Fruit fly (Drosophila melanogaster) whole organism, adult: ENCODE data around the gene Calr.

ENCODE experiments used
- CG12768 ChIP-seq: fragments of 200-800 bp; sonication (Bioruptor generic); optimal IDR thresholded peaks from 2 replicates; lab custom pipeline; 2017; ENCODE audit warnings: missing biosample characterization, missing genetic modification characterization, mild to moderate bottlenecking, moderate library complexity, missing genetic modification reagents
- CG1620 ChIP-seq: fragments of 200-800 bp; sonication (Bioruptor generic); optimal IDR thresholded peaks from 2 replicates; lab custom pipeline; 2016; ENCODE audit warnings: missing biosample characterization, missing genetic modification characterization
- CG33017 ChIP-seq: fragments of 200-800 bp; sonication (Bioruptor generic); optimal IDR thresholded peaks from 2 replicates; lab custom pipeline; 2018; ENCODE audit warnings: missing biosample characterization, mild to moderate bottlenecking, missing genetic modification characterization, moderate library complexity
- CG5204 ChIP-seq: fragments of 200-800 bp; sonication (Bioruptor generic); optimal IDR thresholded peaks from 2 replicates; lab custom pipeline; 2016; ENCODE audit warnings: missing biosample characterization, missing genetic modification characterization
- CG7045 ChIP-seq: fragments of 200-800 bp; sonication (Bioruptor generic); optimal IDR thresholded peaks from 2 replicates; lab custom pipeline; 2017; ENCODE audit warnings: missing biosample characterization, mild to moderate bottlenecking, missing genetic modification characterization
- CG7101 ChIP-seq: fragments of 200-800 bp; sonication (Bioruptor generic); optimal IDR thresholded peaks from 2 replicates; lab custom pipeline; 2018; ENCODE audit warnings: missing biosample characterization, mild to moderate bottlenecking, missing genetic modification characterization, moderate library complexity
- Clk ChIP-seq: fragments of 200-800 bp; sonication (Bioruptor generic); optimal IDR thresholded peaks from 2 replicates; lab custom pipeline; 2017; ENCODE audit warnings: missing biosample characterization, missing genetic modification characterization
- Crg-1 ChIP-seq: fragments of 200-800 bp; sonication (Bioruptor generic); optimal IDR thresholded peaks from 2 replicates; lab custom pipeline; 2016; ENCODE audit warnings: missing biosample characterization, missing genetic modification characterization
- Mnt ChIP-seq: fragments of 200-800 bp; sonication (Bioruptor generic); optimal IDR thresholded peaks from 2 replicates; lab custom pipeline; 2016; ENCODE audit warnings: missing biosample characterization, mild to moderate bottlenecking, missing genetic modification characterization
- cic ChIP-seq: fragments of 200-800 bp; sonication (Bioruptor generic); optimal IDR thresholded peaks from 2 replicates; lab custom pipeline; 2017; ENCODE audit warnings: missing biosample characterization, mild to moderate bottlenecking, missing genetic modification characterization, moderate library complexity
- cnc ChIP-seq, 2 experiments: fragments of >200 bp; optimal IDR thresholded peaks; 2 replicates each; lab custom pipeline; 2017
- kay ChIP-seq: fragments of 200-800 bp; sonication (Bioruptor generic); peaks from one replicate; lab custom pipeline; 2016; ENCODE audit warnings: missing biosample characterization, missing genetic modification characterization, borderline replicate concordance
- ovo ChIP-seq: fragments of 200-800 bp; sonication (Bioruptor generic); optimal IDR thresholded peaks from 2 replicates; lab custom pipeline; 2016; ENCODE audit warnings: missing biosample characterization, missing genetic modification characterization
- pad ChIP-seq: fragments of 200-800 bp; sonication (Bioruptor generic); optimal IDR thresholded peaks from 3 replicates; lab custom pipeline; 2017; ENCODE audit warnings: missing biosample characterization, missing genetic modification characterization, mild to moderate bottlenecking, moderate library complexity, missing genetic modification reagents

DNA sequence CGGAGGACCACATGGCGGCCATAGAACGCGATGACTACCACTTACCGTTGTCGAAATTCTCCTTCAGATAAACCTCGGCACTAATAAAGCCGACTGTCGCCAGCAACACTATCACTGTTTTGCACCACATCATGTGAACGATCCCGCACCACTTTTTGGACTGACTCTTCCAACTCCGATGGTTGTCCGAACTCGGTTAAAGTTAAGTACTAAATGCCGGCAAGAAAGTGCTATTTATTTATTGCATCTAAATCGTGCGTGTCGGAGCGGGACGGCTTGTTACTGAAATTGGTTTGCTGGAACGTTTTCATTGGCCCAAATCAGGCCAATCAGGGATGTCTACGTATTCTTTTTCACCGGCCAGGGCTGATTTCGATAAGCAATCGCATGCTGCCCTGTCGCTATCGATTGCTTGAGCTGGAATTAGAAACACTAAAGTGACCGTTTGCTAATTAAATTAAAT, at the start of gene Calr:
- TF ChIP-seq Crg-1 (GFP tag; lab: Kevin White, UChicago) (peak; percentile 61), CG5204 (no peak), cic (GFP tag; lab: Kevin White, UChicago) (peak; percentile 19), kay (no peak), CG7101 (tag; lab: Kevin White, UChicago) (peak; percentile 65), CG1620 (GFP tag; lab: Kevin White, UChicago) (peak; percentile 19), ovo (no peak), CG12768 (GFP tag; lab: Kevin White, UChicago) (peak; percentile 76), CG33017 (tag; lab: Kevin White, UChicago) (peak; percentile 59), Mnt (peak; percentile 87), CG7045 (GFP tag; lab: Kevin White, UChicago) (peak; percentile 47), Clk (GFP tag; lab: Kevin White, UChicago) (no peak), cnc (optimal IDR thresholded peaks at IDR 0.05; lab: Kevin White, UChicago) (no peak), pad (GFP tag; lab: Kevin White, UChicago) (peak; percentile 42)
